Worm (Caenorhabditis elegans): Measurements from ENCODE around the gene dgk-2.

DNA sequence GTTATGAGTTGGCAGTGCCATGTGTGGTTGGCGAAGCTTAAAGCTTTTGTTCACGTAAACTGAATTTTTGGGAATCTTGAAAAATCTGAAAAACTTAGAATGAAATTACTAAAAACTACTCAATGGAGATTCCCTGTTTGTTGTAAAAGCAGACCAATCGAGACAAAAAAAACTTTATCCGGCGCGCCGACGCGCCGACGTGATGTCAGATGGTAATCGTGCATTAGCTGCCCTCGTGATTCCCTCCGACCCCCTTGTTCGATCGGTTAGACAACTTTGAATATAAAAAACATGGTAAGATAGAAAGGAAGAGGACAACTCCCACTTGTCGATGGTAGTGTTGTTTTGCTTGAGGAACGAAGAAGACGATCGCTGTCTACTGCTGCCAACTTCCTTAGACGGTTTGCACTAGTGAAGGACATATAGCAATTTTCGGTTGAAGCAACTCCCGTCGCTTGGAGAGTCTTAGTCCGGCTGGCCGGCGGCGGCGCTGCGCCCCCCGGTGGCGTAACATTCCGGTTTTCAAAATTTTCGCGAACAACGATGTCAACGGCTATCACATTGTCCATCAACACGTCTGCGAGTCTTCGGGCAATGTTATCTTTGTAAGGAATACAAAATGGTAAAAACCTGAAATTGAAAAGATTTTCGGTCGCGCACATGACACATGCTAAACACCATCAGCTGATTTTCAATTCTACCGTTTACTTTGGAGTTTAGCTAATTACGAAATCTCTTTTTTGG, 45.8 kb upstream of the dgk-2 start, which contains the start of gene C07A12.18:
- TF ChIP-seq fkh-10 (GFP tag; optimal IDR thresholded peaks at IDR 0.05) (no peak), elt-3 (tag; optimal IDR thresholded peaks at IDR 0.05) (no peak), zag-1 (tag; optimal IDR thresholded peaks at IDR 0.05) (no peak), ZK546.5 (tag; optimal IDR thresholded peaks at IDR 0.05) (no peak), R02D3.7 (tag; optimal IDR thresholded peaks at IDR 0.05) (no peak), nhr-28 (tag; optimal IDR thresholded peaks at IDR 0.05) (no peak), ceh-82 (tag; optimal IDR thresholded peaks at IDR 0.05) (no peak), fos-1 (tag; optimal IDR thresholded peaks at IDR 0.05) (no peak), mml-1 (tag; optimal IDR thresholded peaks at IDR 0.05) (no peak), nhr-11 (tag; optimal IDR thresholded peaks at IDR 0.05) (no peak)
